Worm (Caenorhabditis elegans) whole organism, L4 larva: ENCODE data around the gene npr-15.

Source experiments
- aly-2 ChIP-seq: sonication (generic microtip); optimal IDR thresholded peaks from 2 replicates; lab custom pipeline; 2018; ENCODE audit warnings: missing biosample characterization, missing genetic modification characterization
- ama-1 ChIP-seq: fragments of 150-350 bp; optimal IDR thresholded peaks from 2 replicates; lab custom pipeline; 2014; ENCODE audit warnings: inconsistent platforms, mixed read lengths
- ceh-32 ChIP-seq: sonication (generic microtip); optimal IDR thresholded peaks from 2 replicates; lab custom pipeline; 2016; ENCODE audit warnings: mild to moderate bottlenecking, missing genetic modification characterization, missing compliant biosample characterization; ENCODE audit not compliant: poor library complexity
- lin-38 ChIP-seq: fragments of 200-800 bp; sonication (Bioruptor generic); IDR thresholded peaks from 2 replicates; pipeline ENCODE4 v1.3.6; 2022; ENCODE audit warnings: missing genetic modification reagents, missing genetic modification characterization, missing compliant biosample characterization
- mes-2 ChIP-seq: sonication (generic microtip); optimal IDR thresholded peaks from 2 replicates; lab custom pipeline; 2016; ENCODE audit warnings: missing genotype, mild to moderate bottlenecking, missing genetic modification characterization, missing compliant biosample characterization; ENCODE audit not compliant: poor library complexity, severe bottlenecking
- nhr-11 ChIP-seq: fragments of 150-350 bp; optimal IDR thresholded peaks from 2 replicates; lab custom pipeline; 2014; ENCODE audit warnings: missing biosample characterization, missing genetic modification characterization
- nhr-76 ChIP-seq: fragments of 150-350 bp; optimal IDR thresholded peaks from 2 replicates; lab custom pipeline; 2014; ENCODE audit warnings: missing biosample characterization, missing genetic modification characterization

ce11 chrIII:3729520-3729919, 35.0 kb upstream of the npr-15 start, which contains the start of gene F34D10.9:
- no peak for TF ChIP-seq nhr-76
- TF ChIP-seq nhr-11 (tag; lab: Kevin White, UChicago) = no peak
- TF ChIP-seq ama-1 (lab: Kevin White, UChicago) = no peak
- no peak for TF ChIP-seq mes-2 (tag; lab: Kevin White, UChicago)
- TF ChIP-seq aly-2 (tag; lab: Kevin White, UChicago) = no peak
- TF ChIP-seq lin-38 (GFP tag; lab: Robert Waterston, UW) = no peak
- TF ChIP-seq ceh-32 = no peak
